Fruit fly (Drosophila melanogaster) whole organism, embryonic: ENCODE data around the gene Antp.

Experiments used
- Adf1 ChIP-seq: fragments of 200-800 bp; sonication (Bioruptor generic); IDR thresholded peaks from 2 replicates; pipeline ENCODE4 v1.3.6; 2022; ENCODE audit warnings: missing biosample characterization, missing genetic modification characterization
- B-H2 ChIP-seq: fragments of 200-800 bp; sonication (Bioruptor generic); optimal IDR thresholded peaks from 2 replicates; lab custom pipeline; 2018; ENCODE audit warnings: missing biosample characterization, mild to moderate bottlenecking, missing genetic modification characterization
- Bdp1 ChIP-seq: fragments of 200-800 bp; sonication (Bioruptor generic); optimal IDR thresholded peaks from 3 replicates; lab custom pipeline; 2016; ENCODE audit warnings: missing biosample characterization, missing genetic modification characterization
- CG10366 ChIP-seq: fragments of 200-800 bp; sonication (Bioruptor generic); IDR thresholded peaks from 2 replicates; pipeline ENCODE4 v1.3.6; 2022; ENCODE audit warnings: missing biosample characterization, missing genetic modification characterization
- CG12155 ChIP-seq: fragments of 200-800 bp; sonication (Bioruptor generic); optimal IDR thresholded peaks from 3 replicates; lab custom pipeline; 2016; ENCODE audit warnings: missing biosample characterization, missing genetic modification characterization
- CG16815 ChIP-seq: fragments of 200-800 bp; sonication (Bioruptor generic); optimal IDR thresholded peaks from 3 replicates; lab custom pipeline; 2017; ENCODE audit warnings: missing biosample characterization, mild to moderate bottlenecking, missing genetic modification characterization
- CG16863 ChIP-seq: fragments of 200-800 bp; sonication (Bioruptor generic); optimal IDR thresholded peaks from 3 replicates; lab custom pipeline; 2016; ENCODE audit warnings: missing biosample characterization, missing genetic modification characterization
- CG18599 ChIP-seq: fragments of 200-800 bp; sonication (Bioruptor generic); optimal IDR thresholded peaks from 3 replicates; lab custom pipeline; 2017; ENCODE audit warnings: missing biosample characterization, missing genetic modification characterization, mild to moderate bottlenecking, moderate library complexity, missing genetic modification reagents
- CG2129 ChIP-seq: fragments of 200-800 bp; sonication (Bioruptor generic); IDR thresholded peaks from 2 replicates; pipeline ENCODE4 v1.3.6; 2022; ENCODE audit warnings: missing biosample characterization, missing genetic modification characterization; ENCODE audit not compliant: partially characterized antibody
- CG2712 ChIP-seq: fragments of 200-800 bp; optimal IDR thresholded peaks from 3 replicates; lab custom pipeline; 2019; ENCODE audit warnings: missing biosample characterization, mild to moderate bottlenecking, missing genetic modification characterization, moderate library complexity
- CG3281 ChIP-seq: fragments of 200-800 bp; sonication (Bioruptor generic); optimal IDR thresholded peaks from 3 replicates; lab custom pipeline; 2017; ENCODE audit warnings: missing biosample characterization, mild to moderate bottlenecking, missing genetic modification characterization
- CG4328 ChIP-seq: fragments of 200-800 bp; sonication (Bioruptor generic); optimal IDR thresholded peaks from 3 replicates; lab custom pipeline; 2017; ENCODE audit warnings: missing biosample characterization, missing genetic modification reagents, missing genetic modification characterization
- CG4730 ChIP-seq: fragments of 200-800 bp; sonication (Bioruptor generic); IDR thresholded peaks from 2 replicates; pipeline ENCODE4 v1.3.6; 2022; ENCODE audit warnings: missing biosample characterization, missing genetic modification characterization
- CG4820 ChIP-seq: fragments of 200-800 bp; sonication (Bioruptor generic); optimal IDR thresholded peaks from 3 replicates; lab custom pipeline; 2016; ENCODE audit warnings: missing biosample characterization, missing genetic modification characterization
- CG5180 ChIP-seq: fragments of 200-800 bp; sonication (Bioruptor generic); optimal IDR thresholded peaks from 3 replicates; lab custom pipeline; 2017; ENCODE audit warnings: missing biosample characterization, missing genetic modification characterization, mild to moderate bottlenecking, moderate library complexity, missing genetic modification reagents
- CG8281 ChIP-seq: fragments of 200-800 bp; sonication (Bioruptor generic); optimal IDR thresholded peaks from 2 replicates; lab custom pipeline; 2018; ENCODE audit warnings: missing biosample characterization, mild to moderate bottlenecking, missing genetic modification characterization, moderate library complexity
- CG8359 ChIP-seq: fragments of 200-800 bp; sonication (Bioruptor generic); optimal IDR thresholded peaks from 2 replicates; lab custom pipeline; 2017; ENCODE audit warnings: missing biosample characterization, mild to moderate bottlenecking, missing genetic modification characterization, borderline replicate concordance
- CG9876 ChIP-seq: fragments of 200-800 bp; sonication (Bioruptor generic); optimal IDR thresholded peaks from 2 replicates; lab custom pipeline; 2016; ENCODE audit warnings: missing biosample characterization, missing genetic modification characterization
- Camta ChIP-seq: fragments of 200-800 bp; sonication (Bioruptor generic); optimal IDR thresholded peaks from 2 replicates; lab custom pipeline; 2016; ENCODE audit warnings: missing biosample characterization, missing genetic modification characterization
- Chrac-16 ChIP-seq: fragments of 200-800 bp; sonication (Bioruptor generic); optimal IDR thresholded peaks from 3 replicates; lab custom pipeline; 2016; ENCODE audit warnings: missing biosample characterization, missing genetic modification characterization
- CrebB ChIP-seq: fragments of 200-800 bp; sonication (Bioruptor generic); optimal IDR thresholded peaks from 3 replicates; lab custom pipeline; 2018; ENCODE audit warnings: missing biosample characterization, mild to moderate bottlenecking, missing genetic modification characterization
- D19A ChIP-seq: fragments of 200-800 bp; optimal IDR thresholded peaks from 3 replicates; lab custom pipeline; 2019; ENCODE audit warnings: missing biosample characterization, mild to moderate bottlenecking, missing genetic modification characterization, moderate library complexity
- Dip3 ChIP-seq: fragments of 200-800 bp; sonication (Bioruptor generic); optimal IDR thresholded peaks from 3 replicates; lab custom pipeline; 2016; ENCODE audit warnings: missing biosample characterization, missing genetic modification characterization
- Eip74EF ChIP-seq, 2 experiments: fragments of 200-800 bp in 1 of 2; fragments of >200 bp in 1 of 2; sonication (Bioruptor generic) in 1 of 2; optimal IDR thresholded peaks; 2 replicates each; lab custom pipeline; 2017 to 2019; ENCODE audit warnings: missing biosample characterization in 2 of 2, missing genetic modification characterization in 2 of 2, mild to moderate bottlenecking in 1 of 2, moderate library complexity in 1 of 2
- Gug ChIP-seq: fragments of 200-800 bp; sonication (Bioruptor generic); IDR thresholded peaks from 4 replicates; pipeline ENCODE4 v1.3.6; 2022; ENCODE audit warnings: missing biosample characterization, missing genetic modification characterization
- HLH4C ChIP-seq: fragments of 200-800 bp; sonication (Bioruptor generic); IDR thresholded peaks from 3 replicates; pipeline ENCODE4 v1.3.6; 2022; ENCODE audit warnings: missing biosample characterization, missing genetic modification characterization; ENCODE audit not compliant: partially characterized antibody
- Hey ChIP-seq: fragments of 200-800 bp; sonication (Bioruptor generic); optimal IDR thresholded peaks from 3 replicates; lab custom pipeline; 2018; ENCODE audit warnings: missing biosample characterization, mild to moderate bottlenecking, missing genetic modification characterization
- Hr39 ChIP-seq: fragments of >200 bp; optimal IDR thresholded peaks from 2 replicates; lab custom pipeline; 2017
- NFAT ChIP-seq: fragments of 200-800 bp; sonication (Bioruptor generic); IDR thresholded peaks from 2 replicates; pipeline ENCODE4 v1.3.6; 2022; ENCODE audit warnings: missing biosample characterization, missing genetic modification characterization
- NfI ChIP-seq: fragments of 200-800 bp; sonication (Bioruptor generic); optimal IDR thresholded peaks from 3 replicates; lab custom pipeline; 2018; ENCODE audit warnings: missing biosample characterization, mild to moderate bottlenecking, missing genetic modification characterization, moderate library complexity
- Rx ChIP-seq: fragments of 200-800 bp; sonication (Bioruptor generic); IDR thresholded peaks from 2 replicates; pipeline ENCODE4 v1.3.6; 2022; ENCODE audit warnings: missing biosample characterization, missing genetic modification characterization
- Sox102F ChIP-seq: fragments of 200-800 bp; sonication (Bioruptor generic); optimal IDR thresholded peaks from 2 replicates; lab custom pipeline; 2018; ENCODE audit warnings: missing biosample characterization, mild to moderate bottlenecking, missing genetic modification characterization, moderate library complexity
- Ssrp ChIP-seq: fragments of 200-800 bp; sonication (Bioruptor generic); optimal IDR thresholded peaks from 2 replicates; lab custom pipeline; 2018; ENCODE audit warnings: missing biosample characterization, mild to moderate bottlenecking, missing genetic modification characterization, moderate library complexity
- Tbp ChIP-seq: fragments of >200 bp; optimal IDR thresholded peaks from 2 replicates; lab custom pipeline; 2018; ENCODE audit warnings: missing biosample characterization, missing genetic modification characterization
- bowl ChIP-seq: fragments of 200-800 bp; sonication (Bioruptor generic); IDR thresholded peaks from 2 replicates; pipeline ENCODE4 v1.3.6; 2022; ENCODE audit warnings: missing biosample characterization, missing genetic modification characterization
- cg ChIP-seq: fragments of 200-800 bp; sonication (Bioruptor generic); optimal IDR thresholded peaks from 3 replicates; lab custom pipeline; 2019; ENCODE audit warnings: missing biosample characterization, mild to moderate bottlenecking, missing genetic modification characterization, moderate library complexity
- cwo ChIP-seq: fragments of 200-800 bp; sonication (Bioruptor generic); optimal IDR thresholded peaks from 3 replicates; lab custom pipeline; 2017; ENCODE audit warnings: missing biosample characterization, missing genetic modification characterization, mild to moderate bottlenecking, moderate library complexity, missing genetic modification reagents
- disco-r ChIP-seq: fragments of 200-800 bp; sonication (Bioruptor generic); optimal IDR thresholded peaks from 2 replicates; lab custom pipeline; 2016; ENCODE audit warnings: missing biosample characterization, missing genetic modification characterization
- fd3F ChIP-seq: fragments of 200-800 bp; sonication (Bioruptor generic); optimal IDR thresholded peaks from 2 replicates; lab custom pipeline; 2018; ENCODE audit warnings: missing biosample characterization, mild to moderate bottlenecking, missing genetic modification characterization, moderate library complexity
- gt ChIP-seq: fragments of 200-800 bp; sonication (Bioruptor generic); IDR thresholded peaks from 2 replicates; pipeline ENCODE4 v1.3.6; 2022; ENCODE audit warnings: missing biosample characterization, missing genetic modification characterization
- hth ChIP-seq: fragments of >200 bp; optimal IDR thresholded peaks from 2 replicates; lab custom pipeline; 2017; ENCODE audit warnings: inconsistent platforms
- kni ChIP-seq: fragments of 200-800 bp; sonication (Bioruptor generic); optimal IDR thresholded peaks from 3 replicates; lab custom pipeline; 2017; ENCODE audit warnings: mild to moderate bottlenecking, missing biosample characterization, missing genetic modification reagents, missing genetic modification characterization
- pho ChIP-seq: fragments of 200-800 bp; sonication (Bioruptor generic); optimal IDR thresholded peaks from 2 replicates; lab custom pipeline; 2016; ENCODE audit warnings: missing biosample characterization, missing genetic modification characterization
- sob ChIP-seq: fragments of 200-800 bp; sonication (Bioruptor generic); IDR thresholded peaks from 2 replicates; pipeline ENCODE4 v1.3.6; 2022; ENCODE audit warnings: missing biosample characterization, missing genetic modification characterization
- tap ChIP-seq: fragments of 200-800 bp; optimal IDR thresholded peaks from 3 replicates; lab custom pipeline; 2019; ENCODE audit warnings: missing biosample characterization, mild to moderate bottlenecking, missing genetic modification characterization, moderate library complexity
- tgo ChIP-seq: fragments of 200-800 bp; sonication (Bioruptor generic); IDR thresholded peaks from 3 replicates; pipeline ENCODE4 v1.3.6; 2022; ENCODE audit warnings: missing biosample characterization, missing genetic modification characterization
- tin ChIP-seq: fragments of 200-800 bp; sonication (Bioruptor generic); optimal IDR thresholded peaks from 3 replicates; lab custom pipeline; 2016; ENCODE audit warnings: missing biosample characterization, missing genetic modification characterization
- ttk ChIP-seq: fragments of 200-800 bp; sonication (Bioruptor generic); IDR thresholded peaks from 2 replicates; pipeline ENCODE4 v2.1.2; 2022; ENCODE audit warnings: missing biosample characterization, missing genetic modification characterization
- usp ChIP-seq: fragments of >200 bp; optimal IDR thresholded peaks from 2 replicates; lab custom pipeline; 2017; ENCODE audit warnings: missing biosample characterization, missing genetic modification characterization
- vfl ChIP-seq: fragments of 200-800 bp; sonication (Bioruptor generic); optimal IDR thresholded peaks from 2 replicates; lab custom pipeline; 2016; ENCODE audit warnings: missing biosample characterization, missing genetic modification characterization
- vvl ChIP-seq: fragments of 200-800 bp; sonication (Bioruptor generic); IDR thresholded peaks from 2 replicates; pipeline ENCODE4 v1.3.6; 2022; ENCODE audit warnings: missing biosample characterization, missing genetic modification characterization
- z ChIP-seq: fragments of 200-800 bp; sonication (Bioruptor generic); IDR thresholded peaks from 3 replicates; pipeline ENCODE4 v1.3.6; 2022; ENCODE audit warnings: missing biosample characterization, missing genetic modification characterization

Antp gene

dm6 chr3R:7037250-7037802 is 38.3 kb upstream of the Antp start (continued):
- TF ChIP-seq Rx (no peak), tap (tag; lab: Kevin White, UChicago) (no peak), vvl (no peak), CG16815 (GFP tag; lab: Kevin White, UChicago) (no peak), Sox102F (GFP tag; lab: Kevin White, UChicago) (no peak), ttk (GFP tag; lab: Robert Waterston, UW) (no peak; the same call in 1 of the 2 replicates), Gug (GFP tag; lab: Robert Waterston, UW) (no peak), gt (GFP tag; lab: Robert Waterston, UW) (no peak), Hr39 (lab: Kevin White, UChicago) (no peak), HLH4C (GFP tag; lab: Robert Waterston, UW) (peak; percentile 30; the same call in 1 of the 3 replicates), fd3F (no peak), CG4820 (no peak), CG8359 (no peak), CG2712 (tag; lab: Kevin White, UChicago) (peak; percentile 14), D19A (tag; lab: Kevin White, UChicago) (no peak), CG9876 (GFP tag; lab: Kevin White, UChicago) (no peak), NFAT (GFP tag; lab: Robert Waterston, UW) (no peak), CG8281 (tag; lab: Kevin White, UChicago) (no peak), tin (GFP tag; lab: Kevin White, UChicago) (peak; percentile 31), vfl (GFP tag; lab: Kevin White, UChicago) (peak; percentile 18), sob (peak; percentile 30; the same call in 1 of the 2 replicates), CG4328 (GFP tag; lab: Kevin White, UChicago) (no peak), Hey (tag; lab: Kevin White, UChicago) (peak; percentile 13), hth (peak; percentile 82), kni (GFP tag; lab: Kevin White, UChicago) (peak; percentile 91), CG12155 (no peak), Adf1 (GFP tag; lab: Robert Waterston, UW) (peak; percentile 100), CG10366 (GFP tag; lab: Robert Waterston, UW) (no peak), CG5180 (GFP tag; lab: Kevin White, UChicago) (no peak), Camta (GFP tag; lab: Kevin White, UChicago) (no peak), NfI (GFP tag; lab: Kevin White, UChicago) (no peak), usp (GFP tag; lab: Kevin White, UChicago) (no peak), disco-r (no peak), CG16863 (no peak), Ssrp (tag; lab: Kevin White, UChicago) (no peak), cg (GFP tag; lab: Kevin White, UChicago) (peak; percentile 96), Bdp1 (no peak), tgo (GFP tag; lab: Robert Waterston, UW) (no peak), bowl (GFP tag; lab: Robert Waterston, UW) (no peak), cwo (GFP tag; lab: Kevin White, UChicago) (no peak), z (GFP tag; lab: Robert Waterston, UW) (peak; percentile 91), CG2129 (GFP tag; lab: Robert Waterston, UW) (no peak), Chrac-16 (GFP tag; lab: Kevin White, UChicago) (no peak), pho (peak; percentile 3), Dip3 (GFP tag; lab: Kevin White, UChicago) (no peak), B-H2 (GFP tag; lab: Kevin White, UChicago) (peak; percentile 34), CrebB (tag; lab: Kevin White, UChicago) (peak; percentile 35), Eip74EF (GFP tag; optimal IDR thresholded peaks at IDR 0.05; lab: Kevin White, UChicago) (no peak), CG3281 (GFP tag; lab: Kevin White, UChicago) (no peak), CG4730 (no peak), CG18599 (GFP tag; lab: Kevin White, UChicago) (peak; percentile 60), Tbp (no peak)
